Worm (Caenorhabditis elegans): ENCODE results near the gene K12H4.3.

Gene K12H4.3

ce11 chrIII:8067798-8068197 is 22.0 kb downstream of the K12H4.3 start:
- TF ChIP-seq ccch-3 (GFP tag; optimal IDR thresholded peaks at IDR 0.05): no peak
- no peak for TF ChIP-seq xnd-1 (tag; optimal IDR thresholded peaks at IDR 0.05)
- TF ChIP-seq ztf-26 (tag; optimal IDR thresholded peaks at IDR 0.05): no peak
- TF ChIP-seq egl-18 (GFP tag; IDR thresholded peaks at IDR 0.05): no peak
- TF ChIP-seq somi-1 (GFP tag; optimal IDR thresholded peaks at IDR 0.05): no peak
- no peak for TF ChIP-seq nhr-80 (tag; optimal IDR thresholded peaks at IDR 0.05)

ce11 chrIII:8069206-8069605 is 23.4 kb downstream of the K12H4.3 start:
- TF ChIP-seq hsf-1 (GFP tag; IDR thresholded peaks at IDR 0.05): no peak
- TF ChIP-seq madf-6 (GFP tag; IDR thresholded peaks at IDR 0.05): no peak
- no peak for TF ChIP-seq egrh-3 (GFP tag; IDR thresholded peaks at IDR 0.05)
- TF ChIP-seq him-1 (tag; optimal IDR thresholded peaks at IDR 0.05): peak; percentile 58
- TF ChIP-seq hmg-20 (GFP tag; IDR thresholded peaks at IDR 0.05): no peak
- TF ChIP-seq lin-26 (GFP tag; IDR thresholded peaks at IDR 0.05): peak; percentile 76
- no peak for TF ChIP-seq ceh-79 (tag; optimal IDR thresholded peaks at IDR 0.05)
- no peak for TF ChIP-seq repo-1 (tag; optimal IDR thresholded peaks at IDR 0.05)
- TF ChIP-seq C17E4.6 (GFP tag; IDR thresholded peaks at IDR 0.05): no peak
- TF ChIP-seq snpc-3.4 (tag; optimal IDR thresholded peaks at IDR 0.05): peak; percentile 76
- TF ChIP-seq snpc-4 (GFP tag; optimal IDR thresholded peaks at IDR 0.05): peak; percentile 56
- peak in 3 of 4 experiments; percentile 86 to 88 (median 87) for TF ChIP-seq snpc-4 (tag; optimal IDR thresholded peaks at IDR 0.05)
- no peak for TF ChIP-seq sptf-2 (GFP tag; optimal IDR thresholded peaks at IDR 0.05)
- TF ChIP-seq Y79H2A.3 (GFP tag; conservative IDR thresholded peaks at IDR 0.05): no peak
- TF ChIP-seq F23B12.7 (tag; optimal IDR thresholded peaks at IDR 0.05; ENCODE audit: insufficient read depth): peak; percentile 58
- peak; percentile 66 for TF ChIP-seq rpc-1 (optimal IDR thresholded peaks at IDR 0.05)
- peak; percentile 74 for TF ChIP-seq rpc-1 (tag; optimal IDR thresholded peaks at IDR 0.05)
- TF ChIP-seq tbp1 (GFP tag; optimal IDR thresholded peaks at IDR 0.05): peak; percentile 92
- TF ChIP-seq nhr-179 (tag; optimal IDR thresholded peaks at IDR 0.05): no peak
- 0 out of 2 replicates have a peak, but pooled peaks have one; percentile 70 for TF ChIP-seq nfyb-1 (GFP tag; IDR thresholded peaks at IDR 0.05)
- TF ChIP-seq lsl-1 (GFP tag; optimal IDR thresholded peaks at IDR 0.05): no peak
- no peak for TF ChIP-seq ceh-40 (GFP tag; IDR thresholded peaks at IDR 0.05)
- peak; percentile 72 for TF ChIP-seq B0261.1 (tag; optimal IDR thresholded peaks at IDR 0.05)
- TF ChIP-seq madf-8 (GFP tag; conservative IDR thresholded peaks at IDR 0.05): no peak
- TF ChIP-seq die-1 (tag; optimal IDR thresholded peaks at IDR 0.05): peak; percentile 65
- TF ChIP-seq snpc-1.1 (tag; optimal IDR thresholded peaks at IDR 0.05; ENCODE audit: insufficient read depth): peak; percentile 89
- no peak for TF ChIP-seq ztf-28 (GFP tag; IDR thresholded peaks at IDR 0.05)
- TF ChIP-seq T26A5.8 (tag; optimal IDR thresholded peaks at IDR 0.05): no peak
- 0 out of 2 replicates have a peak, but pooled peaks have one; percentile 11 for TF ChIP-seq egl-44 (GFP tag; IDR thresholded peaks at IDR 0.05)
- TF ChIP-seq zim-3 (tag; optimal IDR thresholded peaks at IDR 0.05): no peak
- TF ChIP-seq B0019.2 (GFP tag; conservative IDR thresholded peaks at IDR 0.05): 0 out of 2 replicates have a peak, but pooled peaks have one; percentile 14
- peak; percentile 39; the same call in 1 of the 2 replicates for TF ChIP-seq hmg-1.2 (GFP tag; IDR thresholded peaks at IDR 0.05)
- TF ChIP-seq F57C9.4 (tag; optimal IDR thresholded peaks at IDR 0.05): no peak
- TF ChIP-seq F49E8.2 (tag; optimal IDR thresholded peaks at IDR 0.05; ENCODE audit: insufficient read depth): peak; percentile 7
